Fruit fly (Drosophila melanogaster) whole organism, prepupa: Measurements from ENCODE around the gene trk.

Experiments
- Blimp-1 ChIP-seq: fragments of 200-800 bp; sonication (Bioruptor generic); optimal IDR thresholded peaks from 3 replicates; lab custom pipeline; 2017; ENCODE audit warnings: missing biosample characterization, missing genetic modification characterization, mild to moderate bottlenecking, moderate library complexity, missing genetic modification reagents
- CG10631 ChIP-seq: fragments of 200-800 bp; sonication (Bioruptor generic); optimal IDR thresholded peaks from 2 replicates; lab custom pipeline; 2016; ENCODE audit warnings: missing biosample characterization, missing genetic modification characterization
- CG11294 ChIP-seq: fragments of 200-800 bp; sonication (Bioruptor generic); IDR thresholded peaks from 2 replicates; pipeline ENCODE4 v1.3.6; 2022; ENCODE audit warnings: missing biosample characterization, missing genetic modification characterization
- CG11762 ChIP-seq: fragments of 200-800 bp; sonication (Bioruptor generic); optimal IDR thresholded peaks from 3 replicates; lab custom pipeline; 2016; ENCODE audit warnings: missing biosample characterization, missing genetic modification characterization; ENCODE audit not compliant: insufficient read depth
- CG11902 ChIP-seq: fragments of 200-800 bp; sonication (Bioruptor generic); optimal IDR thresholded peaks from 3 replicates; lab custom pipeline; 2016; ENCODE audit warnings: missing biosample characterization, missing genetic modification characterization
- CG1621 ChIP-seq: fragments of 200-800 bp; sonication (Bioruptor generic); optimal IDR thresholded peaks from 3 replicates; lab custom pipeline; 2018; ENCODE audit warnings: missing biosample characterization, mild to moderate bottlenecking, missing genetic modification characterization
- CG3032 ChIP-seq: fragments of 200-800 bp; optimal IDR thresholded peaks from 2 replicates; lab custom pipeline; 2019; ENCODE audit warnings: missing biosample characterization, mild to moderate bottlenecking, missing genetic modification characterization, moderate library complexity
- CG31627 ChIP-seq: fragments of 200-800 bp; sonication (Bioruptor generic); optimal IDR thresholded peaks from 3 replicates; lab custom pipeline; 2016; ENCODE audit warnings: missing biosample characterization, missing genetic modification characterization
- CG32006 ChIP-seq: fragments of 200-800 bp; sonication (Bioruptor generic); optimal IDR thresholded peaks from 3 replicates; lab custom pipeline; 2017; ENCODE audit warnings: missing biosample characterization, mild to moderate bottlenecking, missing genetic modification characterization
- CG34406 ChIP-seq: fragments of 200-800 bp; sonication (Bioruptor generic); optimal IDR thresholded peaks from 3 replicates; lab custom pipeline; 2016; ENCODE audit warnings: missing biosample characterization, missing genetic modification characterization
- CG3919 ChIP-seq: fragments of 200-800 bp; sonication (Bioruptor generic); optimal IDR thresholded peaks from 3 replicates; lab custom pipeline; 2016; ENCODE audit warnings: missing biosample characterization, missing genetic modification characterization
- CG4318 ChIP-seq: fragments of 200-800 bp; sonication (Bioruptor generic); optimal IDR thresholded peaks from 3 replicates; lab custom pipeline; 2017; ENCODE audit warnings: missing biosample characterization, mild to moderate bottlenecking, missing genetic modification characterization
- CG6163 ChIP-seq: fragments of 200-800 bp; sonication (Bioruptor generic); IDR thresholded peaks from 3 replicates; pipeline ENCODE4 v1.3.6; 2022; ENCODE audit warnings: missing biosample characterization, missing genetic modification characterization
- CG6276 ChIP-seq: fragments of 200-800 bp; sonication (Bioruptor generic); optimal IDR thresholded peaks from 2 replicates; lab custom pipeline; 2017; ENCODE audit warnings: missing biosample characterization, mild to moderate bottlenecking, missing genetic modification characterization
- CG6792 ChIP-seq: fragments of 200-800 bp; sonication (Bioruptor generic); optimal IDR thresholded peaks from 3 replicates; lab custom pipeline; 2016; ENCODE audit warnings: missing biosample characterization, missing genetic modification characterization
- CG6808 ChIP-seq: fragments of 200-800 bp; sonication (Bioruptor generic); optimal IDR thresholded peaks from 3 replicates; lab custom pipeline; 2017; ENCODE audit warnings: missing biosample characterization, missing genetic modification characterization, mild to moderate bottlenecking, moderate library complexity, missing genetic modification reagents
- CG8119 ChIP-seq: fragments of 200-800 bp; sonication (Bioruptor generic); IDR thresholded peaks from 3 replicates; pipeline ENCODE4 v1.3.6; 2022; ENCODE audit warnings: missing biosample characterization, missing genetic modification characterization
- CG8632 ChIP-seq: fragments of 200-800 bp; sonication (Bioruptor generic); optimal IDR thresholded peaks from 3 replicates; lab custom pipeline; 2016; ENCODE audit warnings: missing biosample characterization, missing genetic modification characterization
- Eip78C ChIP-seq: fragments of 200-800 bp; sonication (Bioruptor generic); peaks from one replicate; lab custom pipeline; 2016; ENCODE audit warnings: missing biosample characterization, missing genetic modification characterization
- Hr4 ChIP-seq: fragments of 200-800 bp; sonication (Bioruptor generic); optimal IDR thresholded peaks from 3 replicates; lab custom pipeline; 2016; ENCODE audit warnings: missing biosample characterization, missing genetic modification characterization
- Met ChIP-seq: fragments of 200-800 bp; sonication (Bioruptor generic); optimal IDR thresholded peaks from 3 replicates; lab custom pipeline; 2016; ENCODE audit warnings: missing biosample characterization, missing genetic modification characterization
- Smox ChIP-seq: fragments of 200-800 bp; sonication (Bioruptor generic); optimal IDR thresholded peaks from 3 replicates; lab custom pipeline; 2016; ENCODE audit warnings: missing biosample characterization, missing genetic modification characterization
- achi ChIP-seq: fragments of 200-800 bp; sonication (Bioruptor generic); optimal IDR thresholded peaks from 3 replicates; lab custom pipeline; 2016; ENCODE audit warnings: missing biosample characterization, missing genetic modification characterization
- acj6 ChIP-seq: fragments of 200-800 bp; sonication (Bioruptor generic); optimal IDR thresholded peaks from 3 replicates; lab custom pipeline; 2016; ENCODE audit warnings: missing biosample characterization, missing genetic modification characterization
- dac ChIP-seq: fragments of 200-800 bp; sonication (Bioruptor generic); optimal IDR thresholded peaks from 2 replicates; lab custom pipeline; 2017; ENCODE audit warnings: missing biosample characterization, mild to moderate bottlenecking, missing genetic modification characterization
- dsx ChIP-seq: fragments of 200-800 bp; optimal IDR thresholded peaks from 3 replicates; lab custom pipeline; 2019; ENCODE audit warnings: missing biosample characterization, mild to moderate bottlenecking, missing genetic modification characterization, moderate library complexity; ENCODE audit not compliant: poor library complexity, severe bottlenecking
- eg ChIP-seq: fragments of 200-800 bp; sonication (Bioruptor generic); IDR thresholded peaks from 3 replicates; pipeline ENCODE4 v1.3.6; 2022; ENCODE audit warnings: missing biosample characterization, missing genetic modification characterization
- esn ChIP-seq: fragments of 200-800 bp; sonication (Bioruptor generic); optimal IDR thresholded peaks from 2 replicates; lab custom pipeline; 2016; ENCODE audit warnings: missing biosample characterization, mild to moderate bottlenecking, missing genetic modification characterization, moderate library complexity
- fd59A ChIP-seq: fragments of 200-800 bp; sonication (Bioruptor generic); optimal IDR thresholded peaks from 2 replicates; lab custom pipeline; 2017; ENCODE audit warnings: missing biosample characterization, mild to moderate bottlenecking, missing genetic modification characterization, missing genetic modification reagents
- fd85E ChIP-seq: fragments of 200-800 bp; sonication (Bioruptor generic); optimal IDR thresholded peaks from 3 replicates; lab custom pipeline; 2016; ENCODE audit warnings: missing biosample characterization, missing genetic modification characterization
- fkh ChIP-seq: fragments of 200-800 bp; sonication (Bioruptor generic); optimal IDR thresholded peaks from 3 replicates; lab custom pipeline; 2017; ENCODE audit warnings: missing biosample characterization, mild to moderate bottlenecking, missing genetic modification characterization, moderate library complexity
- lz ChIP-seq: fragments of 200-800 bp; sonication (Bioruptor generic); optimal IDR thresholded peaks from 3 replicates; lab custom pipeline; 2016; ENCODE audit warnings: missing biosample characterization, missing genetic modification characterization
- pdm3 ChIP-seq: fragments of 200-800 bp; sonication (Bioruptor generic); optimal IDR thresholded peaks from 3 replicates; lab custom pipeline; 2016; ENCODE audit warnings: missing biosample characterization, missing genetic modification characterization
- spab ChIP-seq: fragments of 200-800 bp; sonication (Bioruptor generic); optimal IDR thresholded peaks from 2 replicates; lab custom pipeline; 2017; ENCODE audit warnings: missing biosample characterization, mild to moderate bottlenecking, missing genetic modification characterization, missing genetic modification reagents
- ss ChIP-seq, 2 experiments: fragments of 200-800 bp; sonication (Bioruptor generic); optimal IDR thresholded peaks; 2 replicates in 1 of 2; 3 replicates in 1 of 2; lab custom pipeline; 2017 to 2018; ENCODE audit warnings: mild to moderate bottlenecking in 2 of 2, missing biosample characterization in 2 of 2, missing genetic modification characterization in 2 of 2, moderate library complexity in 1 of 2
- svp ChIP-seq: fragments of 200-800 bp; sonication (Bioruptor generic); peaks from one replicate; lab custom pipeline; 2016; ENCODE audit warnings: missing biosample characterization, missing genetic modification characterization
- topi ChIP-seq: fragments of 200-800 bp; sonication (Bioruptor generic); optimal IDR thresholded peaks from 3 replicates; lab custom pipeline; 2016; ENCODE audit warnings: missing biosample characterization, missing genetic modification characterization
- vri ChIP-seq: fragments of 200-800 bp; sonication (Bioruptor generic); optimal IDR thresholded peaks from 3 replicates; lab custom pipeline; 2016; ENCODE audit warnings: missing biosample characterization, mild to moderate bottlenecking, missing genetic modification characterization

The trk gene

dm6 chr2L:10306518-10307260 is 34.6 kb upstream of the trk start, which contains the start of the genes CG5390 and CG4968 (continued):
- TF ChIP-seq esn (peak; percentile 77), lz (GFP tag; lab: Kevin White, UChicago) (peak; percentile 61), Blimp-1 (peak; percentile 56), CG1621 (tag; lab: Kevin White, UChicago) (no peak), pdm3 (no peak), CG11762 (GFP tag; lab: Kevin White, UChicago) (peak; percentile 36), dsx (GFP tag; lab: Kevin White, UChicago) (peak; percentile 94), acj6 (peak; percentile 74), CG3032 (tag; lab: Kevin White, UChicago) (peak; percentile 74), eg (GFP tag; lab: Robert Waterston, UW) (no peak; the same call in 2 of the 3 replicates), CG6792 (peak; percentile 74), Hr4 (GFP tag; lab: Kevin White, UChicago) (peak; percentile 74), CG32006 (no peak), CG11294 (no peak; the same call in 1 of the 2 replicates), achi (GFP tag; lab: Kevin White, UChicago) (peak; percentile 78), CG10631 (GFP tag; lab: Kevin White, UChicago) (peak; percentile 80), CG34406 (GFP tag; lab: Kevin White, UChicago) (peak; percentile 70), dac (peak; percentile 59), CG3919 (GFP tag; lab: Kevin White, UChicago) (no peak), fkh (GFP tag; lab: Kevin White, UChicago) (no peak), fd59A (GFP tag; lab: Kevin White, UChicago) (no peak), Met (GFP tag; lab: Kevin White, UChicago) (peak; percentile 76), svp (GFP tag; lab: Kevin White, UChicago) (no peak), CG8119 (GFP tag; lab: Robert Waterston, UW) (peak; percentile 74; the same call in 2 of the 3 replicates), CG31627 (GFP tag; lab: Kevin White, UChicago) (peak; percentile 51), ss (GFP tag; optimal IDR thresholded peaks at IDR 0.05; lab: Kevin White, UChicago) (peak in 1 of 2 experiments; percentile 77), topi (peak; percentile 66), CG6163 (GFP tag; lab: Robert Waterston, UW) (peak; percentile 79; the same call in 2 of the 3 replicates), CG11902 (GFP tag; lab: Kevin White, UChicago) (peak; percentile 31), spab (GFP tag; lab: Kevin White, UChicago) (no peak), CG6276 (GFP tag; lab: Kevin White, UChicago) (no peak), fd85E (GFP tag; lab: Kevin White, UChicago) (no peak), vri (GFP tag; lab: Kevin White, UChicago) (peak; percentile 70), CG8632 (GFP tag; lab: Kevin White, UChicago) (no peak), CG4318 (GFP tag; lab: Kevin White, UChicago) (no peak), Smox (GFP tag; lab: Kevin White, UChicago) (no peak), CG6808 (GFP tag; lab: Kevin White, UChicago) (peak; percentile 65)

dm6 chr2L:10305538-10306147 is 33.5 kb upstream of the trk start:
- TF ChIP-seq Eip78C (GFP tag; lab: Kevin White, UChicago), result peak; percentile 39
- no peak for TF ChIP-seq CG31627 (GFP tag; lab: Kevin White, UChicago)
- TF ChIP-seq CG3919 (GFP tag; lab: Kevin White, UChicago), result no peak
- no peak for TF ChIP-seq spab (GFP tag; lab: Kevin White, UChicago)
- no peak for TF ChIP-seq Blimp-1
- no peak for TF ChIP-seq eg (GFP tag; lab: Robert Waterston, UW)
